Fruit fly (Drosophila melanogaster) whole organism, embryonic: ENCODE data around the gene APP-BP1.
A peak's percentile ranks its signal among the peaks of the same experiment; 100 is the strongest.

Source experiments
- B-H2 ChIP-seq: fragments of 200-800 bp; sonication (Bioruptor generic); optimal IDR thresholded peaks from 2 replicates; lab custom pipeline; 2018; ENCODE audit warnings: missing biosample characterization, mild to moderate bottlenecking, missing genetic modification characterization
- CG10431 ChIP-seq: fragments of 200-800 bp; sonication (Bioruptor generic); optimal IDR thresholded peaks from 3 replicates; lab custom pipeline; 2018; ENCODE audit warnings: missing biosample characterization, mild to moderate bottlenecking, missing genetic modification characterization
- CG11696 ChIP-seq: fragments of 200-800 bp; sonication (Bioruptor generic); IDR thresholded peaks from 2 replicates; pipeline ENCODE4 v1.3.6; 2022; ENCODE audit warnings: missing biosample characterization, missing genetic modification characterization
- CG14710 ChIP-seq: fragments of 200-800 bp; sonication (Bioruptor generic); optimal IDR thresholded peaks from 3 replicates; lab custom pipeline; 2019; ENCODE audit warnings: missing biosample characterization, mild to moderate bottlenecking, missing genetic modification characterization, moderate library complexity
- CG15011 ChIP-seq: fragments of 200-800 bp; sonication (Bioruptor generic); optimal IDR thresholded peaks from 3 replicates; lab custom pipeline; 2018; ENCODE audit warnings: missing biosample characterization, mild to moderate bottlenecking, missing genetic modification characterization
- CG16813 ChIP-seq: fragments of 200-800 bp; sonication (Bioruptor generic); IDR thresholded peaks from 3 replicates; pipeline ENCODE4 v1.3.6; 2022; ENCODE audit warnings: missing biosample characterization, missing genetic modification characterization; ENCODE audit not compliant: partially characterized antibody
- CG17328 ChIP-seq: fragments of 200-800 bp; sonication (Bioruptor generic); IDR thresholded peaks from 2 replicates; pipeline ENCODE4 v1.3.6; 2022; ENCODE audit warnings: missing biosample characterization, missing genetic modification characterization
- CG17359 ChIP-seq: fragments of 200-800 bp; sonication (Bioruptor generic); optimal IDR thresholded peaks from 3 replicates; lab custom pipeline; 2018; ENCODE audit warnings: missing biosample characterization, mild to moderate bottlenecking, missing genetic modification characterization, moderate library complexity
- CG2199 ChIP-seq: fragments of 200-800 bp; sonication (Bioruptor generic); IDR thresholded peaks from 3 replicates; pipeline ENCODE4 v1.3.6; 2022; ENCODE audit warnings: missing biosample characterization, missing genetic modification characterization
- CG31388 ChIP-seq: fragments of 200-800 bp; sonication (Bioruptor generic); optimal IDR thresholded peaks from 2 replicates; lab custom pipeline; 2016; ENCODE audit warnings: missing biosample characterization, missing genetic modification characterization
- CG34376 ChIP-seq: fragments of 200-800 bp; sonication (Bioruptor generic); optimal IDR thresholded peaks from 2 replicates; lab custom pipeline; 2018; ENCODE audit warnings: missing biosample characterization, mild to moderate bottlenecking, missing genetic modification characterization
- CG7357 ChIP-seq: fragments of 200-800 bp; sonication (Bioruptor generic); IDR thresholded peaks from 3 replicates; pipeline ENCODE4 v1.3.6; 2022; ENCODE audit warnings: missing biosample characterization, missing genetic modification characterization
- CG7372 ChIP-seq: fragments of 200-800 bp; sonication (Bioruptor generic); IDR thresholded peaks from 2 replicates; pipeline ENCODE4 v1.3.6; 2022; ENCODE audit warnings: missing biosample characterization, missing genetic modification characterization
- CG7987 ChIP-seq: fragments of 200-800 bp; sonication (Bioruptor generic); optimal IDR thresholded peaks from 2 replicates; lab custom pipeline; 2018; ENCODE audit warnings: missing biosample characterization, mild to moderate bottlenecking, missing genetic modification characterization, moderate library complexity
- CG8089 ChIP-seq: fragments of 200-800 bp; sonication (Bioruptor generic); optimal IDR thresholded peaks from 3 replicates; lab custom pipeline; 2016; ENCODE audit warnings: missing biosample characterization, missing genetic modification characterization
- CG9437 ChIP-seq: fragments of 200-800 bp; sonication (Bioruptor generic); optimal IDR thresholded peaks from 2 replicates; lab custom pipeline; 2018; ENCODE audit warnings: missing biosample characterization, mild to moderate bottlenecking, missing genetic modification characterization
- CG9876 ChIP-seq: fragments of 200-800 bp; sonication (Bioruptor generic); optimal IDR thresholded peaks from 2 replicates; lab custom pipeline; 2016; ENCODE audit warnings: missing biosample characterization, missing genetic modification characterization
- CrebB ChIP-seq: fragments of 200-800 bp; sonication (Bioruptor generic); optimal IDR thresholded peaks from 3 replicates; lab custom pipeline; 2018; ENCODE audit warnings: missing biosample characterization, mild to moderate bottlenecking, missing genetic modification characterization
- Dbx ChIP-seq: fragments of 200-800 bp; sonication (Bioruptor generic); IDR thresholded peaks from 3 replicates; pipeline ENCODE4 v1.3.6; 2022; ENCODE audit warnings: missing biosample characterization, missing genetic modification characterization
- Deaf1 ChIP-seq: fragments of 200-800 bp; optimal IDR thresholded peaks from 3 replicates; lab custom pipeline; 2019; ENCODE audit warnings: missing biosample characterization, mild to moderate bottlenecking, missing genetic modification characterization, moderate library complexity
- Dek ChIP-seq: fragments of 200-800 bp; sonication (Bioruptor generic); optimal IDR thresholded peaks from 3 replicates; lab custom pipeline; 2019; ENCODE audit warnings: missing biosample characterization, mild to moderate bottlenecking, missing genetic modification characterization, moderate library complexity
- Elba2 ChIP-seq: fragments of 200-800 bp; sonication (Bioruptor generic); optimal IDR thresholded peaks from 3 replicates; lab custom pipeline; 2016; ENCODE audit warnings: missing biosample characterization, missing genetic modification characterization
- Gsc ChIP-seq: fragments of 200-800 bp; sonication (Bioruptor generic); IDR thresholded peaks from 2 replicates; pipeline ENCODE4 v1.3.6; 2022; ENCODE audit warnings: missing biosample characterization, missing genetic modification characterization
- H2.0 ChIP-seq: fragments of 200-800 bp; sonication (Bioruptor generic); IDR thresholded peaks from 2 replicates; pipeline ENCODE4 v1.3.6; 2022; ENCODE audit warnings: missing biosample characterization, missing genetic modification characterization
- Jarid2 ChIP-seq: fragments of 200-800 bp; sonication (Bioruptor generic); optimal IDR thresholded peaks from 3 replicates; lab custom pipeline; 2017; ENCODE audit warnings: mild to moderate bottlenecking, missing biosample characterization, missing genetic modification reagents, missing genetic modification characterization
- Med ChIP-seq: fragments of 200-800 bp; sonication (Bioruptor generic); peaks from one replicate; lab custom pipeline; 2016; ENCODE audit warnings: missing biosample characterization, missing genetic modification characterization, mild to moderate bottlenecking, inconsistent platforms, moderate library complexity
- Meics ChIP-seq: fragments of 200-800 bp; sonication (Bioruptor generic); optimal IDR thresholded peaks from 2 replicates; lab custom pipeline; 2017; ENCODE audit warnings: missing biosample characterization, mild to moderate bottlenecking, missing genetic modification characterization
- Myb ChIP-seq: fragments of 200-800 bp; sonication (Bioruptor generic); optimal IDR thresholded peaks from 2 replicates; lab custom pipeline; 2016; ENCODE audit warnings: missing biosample characterization, missing genetic modification characterization
- Nf-YC ChIP-seq: fragments of 200-800 bp; optimal IDR thresholded peaks from 3 replicates; lab custom pipeline; 2019; ENCODE audit warnings: missing biosample characterization, mild to moderate bottlenecking, missing genetic modification characterization, moderate library complexity
- Sry-β ChIP-seq: fragments of 200-800 bp; sonication (Bioruptor generic); optimal IDR thresholded peaks from 2 replicates; lab custom pipeline; 2018; ENCODE audit warnings: missing biosample characterization, mild to moderate bottlenecking, missing genetic modification characterization, moderate library complexity
- YL-1 ChIP-seq: fragments of 200-800 bp; sonication (Bioruptor generic); optimal IDR thresholded peaks from 3 replicates; lab custom pipeline; 2017; ENCODE audit warnings: missing biosample characterization, mild to moderate bottlenecking, missing genetic modification characterization
- aop ChIP-seq: fragments of 200-800 bp; sonication (Bioruptor generic); IDR thresholded peaks from 2 replicates; pipeline ENCODE4 v1.3.6; 2022; ENCODE audit warnings: missing biosample characterization, missing genetic modification characterization
- caup ChIP-seq: fragments of 200-800 bp; sonication (Bioruptor generic); optimal IDR thresholded peaks from 3 replicates; lab custom pipeline; 2017; ENCODE audit warnings: missing biosample characterization, mild to moderate bottlenecking, missing genetic modification characterization, moderate library complexity; ENCODE audit not compliant: severe bottlenecking
- ci ChIP-seq: fragments of 200-800 bp; sonication (Bioruptor generic); IDR thresholded peaks from 3 replicates; pipeline ENCODE4 v1.3.6; 2022; ENCODE audit warnings: missing biosample characterization, missing genetic modification characterization
- da ChIP-seq: fragments of 200-800 bp; sonication (Bioruptor generic); optimal IDR thresholded peaks from 2 replicates; lab custom pipeline; 2016; ENCODE audit warnings: missing biosample characterization, missing genetic modification characterization
- dysf ChIP-seq: fragments of 200-800 bp; sonication (Bioruptor generic); IDR thresholded peaks from 3 replicates; pipeline ENCODE4 v1.3.6; 2022; ENCODE audit warnings: missing biosample characterization, missing genetic modification characterization
- ewg ChIP-seq: fragments of 200-800 bp; sonication (Bioruptor generic); optimal IDR thresholded peaks from 3 replicates; lab custom pipeline; 2017; ENCODE audit warnings: mild to moderate bottlenecking, missing biosample characterization, missing genetic modification reagents, missing genetic modification characterization
- exex ChIP-seq: fragments of 200-800 bp; sonication (Bioruptor generic); optimal IDR thresholded peaks from 4 replicates; lab custom pipeline; 2018; ENCODE audit warnings: missing biosample characterization, mild to moderate bottlenecking, missing genetic modification characterization, moderate library complexity
- ftz-f1 ChIP-seq: fragments of 200-800 bp; sonication (Bioruptor generic); optimal IDR thresholded peaks from 2 replicates; lab custom pipeline; 2016; ENCODE audit warnings: missing biosample characterization, missing genetic modification characterization
- grn ChIP-seq: fragments of 200-800 bp; sonication (Bioruptor generic); optimal IDR thresholded peaks from 3 replicates; lab custom pipeline; 2017; ENCODE audit warnings: missing biosample characterization, missing genetic modification characterization
- gro ChIP-seq: fragments of 200-800 bp; sonication (Bioruptor generic); optimal IDR thresholded peaks from 2 replicates; lab custom pipeline; 2016; ENCODE audit warnings: missing biosample characterization, missing genetic modification characterization
- gsb-n ChIP-seq: fragments of 200-800 bp; sonication (Bioruptor generic); optimal IDR thresholded peaks from 3 replicates; lab custom pipeline; 2018; ENCODE audit warnings: missing biosample characterization, mild to moderate bottlenecking, missing genetic modification characterization
- gt ChIP-seq: fragments of 200-800 bp; sonication (Bioruptor generic); IDR thresholded peaks from 2 replicates; pipeline ENCODE4 v1.3.6; 2022; ENCODE audit warnings: missing biosample characterization, missing genetic modification characterization
- ken ChIP-seq: fragments of 200-800 bp; sonication (Bioruptor generic); IDR thresholded peaks from 3 replicates; pipeline ENCODE4 v1.3.6; 2022; ENCODE audit warnings: missing biosample characterization, missing genetic modification characterization
- kni ChIP-seq: fragments of 200-800 bp; sonication (Bioruptor generic); optimal IDR thresholded peaks from 3 replicates; lab custom pipeline; 2017; ENCODE audit warnings: mild to moderate bottlenecking, missing biosample characterization, missing genetic modification reagents, missing genetic modification characterization
- mirr ChIP-seq: fragments of 200-800 bp; sonication (Bioruptor generic); optimal IDR thresholded peaks from 3 replicates; lab custom pipeline; 2018; ENCODE audit warnings: missing biosample characterization, mild to moderate bottlenecking, missing genetic modification characterization
- nerfin-2 ChIP-seq: fragments of 200-800 bp; sonication (Bioruptor generic); IDR thresholded peaks from 2 replicates; pipeline ENCODE4 v1.3.6; 2022; ENCODE audit warnings: missing biosample characterization, missing genetic modification characterization; ENCODE audit not compliant: partially characterized antibody
- pb ChIP-seq: fragments of 200-800 bp; sonication (Bioruptor generic); optimal IDR thresholded peaks from 3 replicates; lab custom pipeline; 2016; ENCODE audit warnings: missing biosample characterization, missing genetic modification characterization
- pfk ChIP-seq: fragments of 200-800 bp; sonication (Bioruptor generic); optimal IDR thresholded peaks from 2 replicates; lab custom pipeline; 2018; ENCODE audit warnings: missing biosample characterization, mild to moderate bottlenecking, missing genetic modification characterization, moderate library complexity
- sens ChIP-seq: fragments of 200-800 bp; sonication (Bioruptor generic); peaks from one replicate; lab custom pipeline; 2016; ENCODE audit warnings: missing biosample characterization, missing genetic modification characterization
- tio ChIP-seq: fragments of 200-800 bp; sonication (Bioruptor generic); optimal IDR thresholded peaks from 2 replicates; lab custom pipeline; 2017; ENCODE audit warnings: missing biosample characterization, missing genetic modification characterization, inconsistent platforms
- zfh2 ChIP-seq: fragments of 200-800 bp; sonication (Bioruptor generic); optimal IDR thresholded peaks from 2 replicates; lab custom pipeline; 2016; ENCODE audit warnings: missing biosample characterization, missing genetic modification characterization

Gene APP-BP1

dm6 chr3L:11070372-11070854 is 27.8 kb upstream of the APP-BP1 start, which contains the start of gene Mocs1 (continued):
- TF ChIP-seq B-H2 (GFP tag; lab: Kevin White, UChicago), result peak; percentile 36
- peak; percentile 6 for TF ChIP-seq caup
- no peak for TF ChIP-seq CG10431 (GFP tag; lab: Kevin White, UChicago)
- TF ChIP-seq tio (GFP tag; lab: Kevin White, UChicago), result no peak
- TF ChIP-seq Sry-β, result no peak
- peak; percentile 15 for TF ChIP-seq gro (GFP tag; lab: Kevin White, UChicago)
- TF ChIP-seq ken, result no peak
- peak; percentile 1 for TF ChIP-seq CG9437 (GFP tag; lab: Kevin White, UChicago)
- TF ChIP-seq Deaf1, result peak; percentile 8
- no peak for TF ChIP-seq zfh2 (GFP tag; lab: Kevin White, UChicago)
- TF ChIP-seq CG9876 (GFP tag; lab: Kevin White, UChicago), result no peak
- peak; percentile 65 for TF ChIP-seq CG34376
- TF ChIP-seq Dbx (GFP tag; lab: Robert Waterston, UW), result peak; percentile 32; the same call in 1 of the 3 replicates
- no peak; the same call in 2 of the 3 replicates for TF ChIP-seq dysf
- TF ChIP-seq CG17328 (GFP tag; lab: Robert Waterston, UW), result peak; percentile 30; the same call in 1 of the 2 replicates
- TF ChIP-seq CG15011 (GFP tag; lab: Kevin White, UChicago), result no peak
- peak; percentile 40 for TF ChIP-seq ftz-f1
- peak; percentile 38 for TF ChIP-seq Nf-YC (tag; lab: Kevin White, UChicago)
- TF ChIP-seq Jarid2 (GFP tag; lab: Kevin White, UChicago), result peak; percentile 57
- TF ChIP-seq, all 482 proteins: peak for 70

DNA sequence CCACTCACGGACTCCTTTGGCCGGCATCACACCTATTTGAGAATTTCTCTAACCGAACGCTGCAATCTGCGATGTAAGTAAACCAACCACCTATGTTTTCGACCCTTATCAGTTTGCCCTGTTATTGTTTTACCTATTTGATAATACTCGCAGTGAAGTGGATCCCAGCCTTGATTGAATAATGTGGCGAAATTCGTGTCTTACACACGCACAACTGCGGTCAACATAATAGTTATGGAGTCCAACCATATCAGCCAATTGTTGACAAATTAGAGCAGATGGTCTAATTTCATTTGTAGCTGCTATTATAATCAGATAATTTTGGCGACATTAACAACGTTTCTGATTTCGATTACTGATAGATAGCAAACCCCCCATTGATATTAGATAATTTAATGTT is 27.2 kb upstream of the APP-BP1 start:
- TF ChIP-seq kni, result no peak
- no peak for TF ChIP-seq sens
- TF ChIP-seq ci (GFP tag; lab: Robert Waterston, UW), result no peak
- TF ChIP-seq exex (tag; lab: Kevin White, UChicago), result peak; percentile 79
- TF ChIP-seq Gsc (GFP tag; lab: Robert Waterston, UW), result no peak
- no peak for TF ChIP-seq CG16813 (GFP tag; lab: Robert Waterston, UW)
- no peak for TF ChIP-seq CG14710 (tag; lab: Kevin White, UChicago)
- peak; percentile 83 for TF ChIP-seq CG11696 (GFP tag; lab: Robert Waterston, UW)
- TF ChIP-seq CG8089 (GFP tag; lab: Kevin White, UChicago), result no peak
- TF ChIP-seq aop (GFP tag; lab: Robert Waterston, UW), result no peak
- TF ChIP-seq YL-1, result no peak
- no peak for TF ChIP-seq CG7987 (GFP tag; lab: Kevin White, UChicago)
- TF ChIP-seq gt, result no peak
- TF ChIP-seq ewg (GFP tag; lab: Kevin White, UChicago), result no peak
- no peak for TF ChIP-seq pfk (GFP tag; lab: Kevin White, UChicago)
- no peak for TF ChIP-seq gsb-n
- peak; percentile 79 for TF ChIP-seq mirr (GFP tag; lab: Kevin White, UChicago)
- no peak for TF ChIP-seq CG2199 (GFP tag; lab: Robert Waterston, UW)
- no peak for TF ChIP-seq pb
- TF ChIP-seq Myb (GFP tag; lab: Kevin White, UChicago), result no peak
- TF ChIP-seq Elba2, result no peak
- no peak for TF ChIP-seq Meics (GFP tag; lab: Kevin White, UChicago)
- no peak for TF ChIP-seq Dek (tag; lab: Kevin White, UChicago)
- TF ChIP-seq grn (GFP tag; lab: Kevin White, UChicago), result peak; percentile 30
- no peak for TF ChIP-seq CG31388
- no peak for TF ChIP-seq H2.0 (GFP tag; lab: Robert Waterston, UW)
- TF ChIP-seq da (GFP tag; lab: Kevin White, UChicago), result no peak
- no peak for TF ChIP-seq CG7357 (GFP tag; lab: Robert Waterston, UW)
- TF ChIP-seq CrebB (tag; lab: Kevin White, UChicago), result no peak
- TF ChIP-seq nerfin-2 (GFP tag; lab: Robert Waterston, UW), result 0 out of 2 replicates have a peak, but pooled peaks have one; percentile 27
- TF ChIP-seq CG7372 (GFP tag; lab: Robert Waterston, UW), result no peak
- TF ChIP-seq Med (GFP tag; lab: Kevin White, UChicago), result peak; percentile 18
- TF ChIP-seq CG17359 (tag; lab: Kevin White, UChicago), result no peak
